Worm (Caenorhabditis elegans): ENCODE measurements around the gene B0280.7.

- TF ChIP-seq nhr-28 (tag; optimal IDR thresholded peaks at IDR 0.05) (no peak), egl-13 (tag; optimal IDR thresholded peaks at IDR 0.05) (no peak), nhr-11 (tag; optimal IDR thresholded peaks at IDR 0.05) (no peak)
Observed at ce11 chrIII:7150162-7150561, 38.5 kb upstream of the B0280.7 start.
